Fruit fly (Drosophila melanogaster): ENCODE results near the gene Ada2b.

dm6 chr3R:8287697-8288096 is 47.4 kb upstream of the Ada2b start, which contains the start of gene Nazo:
- no peak for TF ChIP-seq stwl (tag; optimal IDR thresholded peaks at IDR 0.05)
- no peak for TF ChIP-seq slbo (GFP tag; IDR thresholded peaks at IDR 0.05)
- no peak for TF ChIP-seq zen2 (GFP tag; IDR thresholded peaks at IDR 0.05; ENCODE audit: partially characterized antibody)
- no peak for TF ChIP-seq jing (GFP tag; optimal IDR thresholded peaks at IDR 0.05)
- TF ChIP-seq CG8765 (GFP tag; IDR thresholded peaks at IDR 0.05), result no peak
- no peak for TF ChIP-seq CG11504 (tag; optimal IDR thresholded peaks at IDR 0.05)
- no peak for TF ChIP-seq grau (tag; optimal IDR thresholded peaks at IDR 0.05)
- TF ChIP-seq Fer2 (tag; optimal IDR thresholded peaks at IDR 0.05), result no peak
- TF ChIP-seq az2 (GFP tag; optimal IDR thresholded peaks at IDR 0.05), result no peak
- TF ChIP-seq MTF-1 (GFP tag; optimal IDR thresholded peaks at IDR 0.05; ENCODE audit: borderline replicate concordance), result no peak
- no peak for TF ChIP-seq rib (GFP tag; IDR thresholded peaks at IDR 0.05)
- TF ChIP-seq Dbx (GFP tag; IDR thresholded peaks at IDR 0.05), result no peak
- TF ChIP-seq vnd (GFP tag; IDR thresholded peaks at IDR 0.05; ENCODE audit: partially characterized antibody), result no peak

Measured in whole organism, embryonic.